Worm (Caenorhabditis elegans) whole organism, L4 larva: ENCODE results near the gene K02H11.9.

ENCODE experiments used
- F26F4.8 ChIP-seq: fragments of 200-800 bp; sonication (Bioruptor generic); conservative IDR thresholded peaks from 2 replicates; pipeline ENCODE4 v1.3.6; 2022; ENCODE audit warnings: missing genetic modification characterization, missing compliant biosample characterization
- F44E2.7 ChIP-seq: fragments of 200-800 bp; sonication (Bioruptor generic); IDR thresholded peaks from 2 replicates; pipeline ENCODE4 v2.1.2; 2022; ENCODE audit warnings: missing genetic modification characterization, missing compliant biosample characterization
- T26A8.4 ChIP-seq: fragments of 200-800 bp; sonication (Bioruptor generic); IDR thresholded peaks from 2 replicates; pipeline ENCODE4 v1.3.6; 2022; ENCODE audit warnings: missing genetic modification characterization, missing compliant biosample characterization
- Y48G9A.11 ChIP-seq: fragments of 200-800 bp; sonication (Bioruptor generic); IDR thresholded peaks from 2 replicates; pipeline ENCODE4 v1.3.6; 2022; ENCODE audit warnings: missing genetic modification reagents, missing genetic modification characterization, missing compliant biosample characterization
- ZK546.5 ChIP-seq, 2 experiments: sonication (generic microtip); optimal IDR thresholded peaks; 2 replicates each; lab custom pipeline; 2017; ENCODE audit warnings: missing biosample characterization in 2 of 2, missing genetic modification characterization in 2 of 2
- aha-1 ChIP-seq: fragments of 150-350 bp; peaks from one replicate; lab custom pipeline; 2014; ENCODE audit warnings: missing biosample characterization, missing genetic modification characterization
- arid-1 ChIP-seq: fragments of 200-800 bp; sonication (Bioruptor generic); conservative IDR thresholded peaks from 2 replicates; pipeline ENCODE4 v1.3.6; 2022; ENCODE audit warnings: missing genetic modification reagents, missing genetic modification characterization, missing compliant biosample characterization
- attf-4 ChIP-seq: sonication (generic microtip); optimal IDR thresholded peaks from 3 replicates; lab custom pipeline; 2017; ENCODE audit warnings: missing biosample characterization, missing genetic modification characterization
- ceh-44 ChIP-seq: fragments of 200-800 bp; sonication (Bioruptor generic); IDR thresholded peaks from 2 replicates; pipeline ENCODE4 v1.3.6; 2022; ENCODE audit warnings: missing genetic modification reagents, missing genetic modification characterization, missing compliant biosample characterization
- ctbp-1 ChIP-seq: fragments of 200-800 bp; sonication (Bioruptor generic); IDR thresholded peaks from 2 replicates; pipeline ENCODE4 v1.3.6; 2022; ENCODE audit warnings: missing genetic modification reagents, missing genetic modification characterization, missing compliant biosample characterization
- duxl-1 ChIP-seq: sonication (generic microtip); optimal IDR thresholded peaks from 2 replicates; lab custom pipeline; 2016; ENCODE audit warnings: mild to moderate bottlenecking, missing genetic modification characterization, moderate library complexity, missing compliant biosample characterization; ENCODE audit not compliant: poor library complexity
- dve-1 ChIP-seq: sonication (generic microtip); optimal IDR thresholded peaks from 2 replicates; lab custom pipeline; 2017; ENCODE audit warnings: antibody characterized with exemption, mild to moderate bottlenecking, missing genetic modification characterization, missing compliant biosample characterization; ENCODE audit not compliant: insufficient read depth
- fos-1 ChIP-seq: fragments of 150-350 bp; optimal IDR thresholded peaks from 2 replicates; lab custom pipeline; 2014; ENCODE audit warnings: missing biosample characterization, missing genetic modification characterization
- lin-13 ChIP-seq: fragments of 150-350 bp; optimal IDR thresholded peaks from 2 replicates; lab custom pipeline; 2014; ENCODE audit warnings: missing biosample characterization, missing genetic modification reagents, missing genetic modification characterization
- lin-38 ChIP-seq: fragments of 200-800 bp; sonication (Bioruptor generic); IDR thresholded peaks from 2 replicates; pipeline ENCODE4 v1.3.6; 2022; ENCODE audit warnings: missing genetic modification reagents, missing genetic modification characterization, missing compliant biosample characterization
- lsy-2 ChIP-seq, 2 experiments: fragments of 150-350 bp in 1 of 2; sonication (generic microtip) in 1 of 2; optimal IDR thresholded peaks; 2 replicates each; lab custom pipeline; 2014 to 2017; ENCODE audit warnings: missing biosample characterization in 2 of 2, missing genetic modification characterization in 2 of 2
- mdt-29 ChIP-seq: fragments of 200-800 bp; sonication (Bioruptor generic); IDR thresholded peaks from 2 replicates; pipeline ENCODE4 v1.3.6; 2022; ENCODE audit warnings: missing genetic modification reagents, missing genetic modification characterization, missing compliant biosample characterization
- mxl-2 ChIP-seq: fragments of 200-800 bp; sonication (Bioruptor generic); conservative IDR thresholded peaks from 2 replicates; pipeline ENCODE4 v1.3.6; 2022; ENCODE audit warnings: missing genetic modification reagents, missing genetic modification characterization, missing compliant biosample characterization
- nhr-10 ChIP-seq: fragments of 150-350 bp; optimal IDR thresholded peaks from 2 replicates; lab custom pipeline; 2014; ENCODE audit warnings: missing biosample characterization, missing genetic modification characterization
- nhr-102 ChIP-seq: sonication (generic microtip); optimal IDR thresholded peaks from 2 replicates; lab custom pipeline; 2016; ENCODE audit warnings: mild to moderate bottlenecking, missing genetic modification characterization, moderate library complexity, missing compliant biosample characterization
- nhr-11 ChIP-seq: fragments of 150-350 bp; optimal IDR thresholded peaks from 2 replicates; lab custom pipeline; 2014; ENCODE audit warnings: missing biosample characterization, missing genetic modification characterization
- nhr-237 ChIP-seq: sonication (generic microtip); optimal IDR thresholded peaks from 2 replicates; lab custom pipeline; 2017; ENCODE audit warnings: missing biosample characterization, missing genetic modification characterization
- nhr-28 ChIP-seq: fragments of 150-350 bp; optimal IDR thresholded peaks from 2 replicates; lab custom pipeline; 2014; ENCODE audit warnings: missing biosample characterization, missing genetic modification characterization
- nhr-42 ChIP-seq: fragments of 200-800 bp; sonication (Bioruptor generic); IDR thresholded peaks from 2 replicates; pipeline ENCODE4 v1.3.6; 2022; ENCODE audit warnings: missing genetic modification characterization, missing compliant biosample characterization
- nhr-48 ChIP-seq: sonication (generic microtip); optimal IDR thresholded peaks from 2 replicates; lab custom pipeline; 2016; ENCODE audit warnings: mild to moderate bottlenecking, missing genetic modification characterization, missing compliant biosample characterization
- nhr-6 ChIP-seq: fragments of 150-350 bp; optimal IDR thresholded peaks from 2 replicates; lab custom pipeline; 2014; ENCODE audit warnings: missing biosample characterization, missing genetic modification characterization
- pha-4 ChIP-seq, 2 experiments: fragments of 150-350 bp in 1 of 2; fragments of 200-800 bp in 1 of 2; sonication (Bioruptor generic) in 1 of 2; IDR thresholded peaks in 1 of 2; optimal IDR thresholded peaks in 1 of 2; 2 replicates each; pipeline versions ENCODE4 v1.3.6 to Lab custom; 2014 to 2022; ENCODE audit warnings: missing genetic modification characterization in 2 of 2, missing genetic modification reagents in 2 of 2, missing biosample characterization in 1 of 2, missing compliant biosample characterization in 1 of 2
- set-16 ChIP-seq: fragments of 200-800 bp; sonication (Bioruptor generic); IDR thresholded peaks from 2 replicates; pipeline ENCODE4 v1.3.6; 2022; ENCODE audit warnings: missing genetic modification reagents, missing genetic modification characterization, missing compliant biosample characterization
- spr-1 ChIP-seq: sonication (generic microtip); optimal IDR thresholded peaks from 2 replicates; lab custom pipeline; 2016; ENCODE audit warnings: mild to moderate bottlenecking, missing genetic modification characterization, missing compliant biosample characterization
- spr-3 ChIP-seq: fragments of 200-800 bp; sonication (Bioruptor generic); optimal IDR thresholded peaks from 2 replicates; lab custom pipeline; 2018; ENCODE audit warnings: mild to moderate bottlenecking, missing genetic modification characterization, missing compliant biosample characterization
- tag-97 ChIP-seq: fragments of 200-800 bp; sonication (Bioruptor generic); IDR thresholded peaks from 2 replicates; pipeline ENCODE4 v1.3.6; 2022; ENCODE audit warnings: missing genetic modification characterization, missing compliant biosample characterization
- tra-1 ChIP-seq: fragments of 200-800 bp; sonication (Bioruptor generic); IDR thresholded peaks from 2 replicates; pipeline ENCODE4 v1.3.6; 2022; ENCODE audit warnings: missing genetic modification reagents, missing genetic modification characterization, missing compliant biosample characterization
- unc-62 ChIP-seq, 3 experiments: fragments of 150-350 bp in 1 of 3; sonication (generic microtip); optimal IDR thresholded peaks in 2 of 3; peaks in 1 of 3; 1 replicate in 1 of 3; 2 replicates in 2 of 3; lab custom pipeline; 2014 to 2017; ENCODE audit warnings: missing biosample characterization in 3 of 3, missing genetic modification characterization in 3 of 3, missing genetic modification reagents in 3 of 3, missing genotype in 1 of 3
- ztf-11 ChIP-seq: fragments of 150-350 bp; optimal IDR thresholded peaks from 2 replicates; lab custom pipeline; 2014; ENCODE audit warnings: missing biosample characterization, missing genetic modification characterization

The K02H11.9 gene

ce11 chrV:1536979-1537378, at the start of gene K02H11.9:
K02H11.9 (minus strand) TSS chrV:1537079.
- TF ChIP-seq aha-1 (no peak), arid-1 (GFP tag; lab: Robert Waterston, UW) (no peak), F44E2.7 (GFP tag; lab: Robert Waterston, UW) (no peak), F26F4.8 (GFP tag; lab: Robert Waterston, UW) (no peak), tag-97 (GFP tag; lab: Robert Waterston, UW) (no peak), lsy-2 (tag; optimal IDR thresholded peaks at IDR 0.05; lab: Kevin White, UChicago) (no peak), lin-13 (GFP tag; lab: Kevin White, UChicago) (no peak), spr-3 (GFP tag; lab: Kevin White, UChicago) (no peak), ceh-44 (GFP tag; lab: Robert Waterston, UW) (no peak), ctbp-1 (GFP tag; lab: Robert Waterston, UW) (no peak), nhr-102 (tag; lab: Kevin White, UChicago) (no peak), T26A8.4 (no peak)

DNA sequence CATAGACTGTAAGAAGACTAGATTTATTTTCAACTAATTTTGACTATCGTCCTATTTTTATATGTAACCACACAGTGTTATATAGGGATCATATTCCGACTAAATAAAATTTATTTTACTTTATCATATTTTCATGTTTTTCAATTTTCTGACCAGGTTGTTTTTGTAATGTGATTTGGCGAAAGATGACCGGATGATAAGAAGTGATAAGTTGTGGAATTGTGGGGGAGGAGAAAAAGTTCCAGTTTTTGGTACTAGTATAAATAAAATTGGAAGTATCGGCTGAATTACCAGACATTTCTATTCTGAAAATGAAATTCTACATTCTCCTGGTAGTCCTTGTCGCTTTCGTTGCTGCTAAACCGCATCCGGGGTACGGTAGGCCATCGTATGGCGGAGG, 48.5 kb upstream of the K02H11.9 start, which contains the start of gene F16B4.7:
Gene F16B4.7, plus strand, starts transcription at position 301 of the 400 bp plus-strand sequence.
- TF ChIP-seq spr-1 (tag; lab: Kevin White, UChicago) (no peak), ztf-11 (tag; lab: Kevin White, UChicago) (no peak), lin-38 (GFP tag; lab: Robert Waterston, UW) (no peak), nhr-42 (GFP tag; lab: Robert Waterston, UW) (no peak), nhr-28 (tag; lab: Kevin White, UChicago) (no peak), Y48G9A.11 (GFP tag; lab: Robert Waterston, UW) (no peak), unc-62 (GFP tag; optimal IDR thresholded peaks at IDR 0.05 in 1 of 2; lab: Kevin White, UChicago) (peak in 1 of 2 experiments; percentile 31), unc-62 (tag; optimal IDR thresholded peaks at IDR 0.05; lab: Kevin White, UChicago) (no peak), ZK546.5 (tag; optimal IDR thresholded peaks at IDR 0.05; lab: Kevin White, UChicago) (no peak)

- peak; percentile 56; the same call in 1 of the 2 replicates for TF ChIP-seq set-16 (GFP tag; lab: Robert Waterston, UW)
- no peak for TF ChIP-seq duxl-1 (tag; lab: Kevin White, UChicago)
- TF ChIP-seq, all 104 proteins: peak for 1
These were observed 46.4 kb upstream of the K02H11.9 start for ce11 chrV:1583242-1583641.

ce11 chrV:1579790-1580189, 42.9 kb upstream of the K02H11.9 start:
- TF ChIP-seq pha-4 (GFP tag; IDR thresholded peaks at IDR 0.05; lab: Robert Waterston, UW), result no peak
- TF ChIP-seq pha-4 (tag; optimal IDR thresholded peaks at IDR 0.05; lab: Kevin White, UChicago), result no peak
- no peak for TF ChIP-seq dve-1 (tag; lab: Kevin White, UChicago)
- no peak for TF ChIP-seq ztf-11 (tag; lab: Kevin White, UChicago)
- TF ChIP-seq nhr-10 (tag; lab: Kevin White, UChicago), result no peak
- no peak for TF ChIP-seq mdt-29 (GFP tag; lab: Robert Waterston, UW)
- TF ChIP-seq nhr-28 (tag; lab: Kevin White, UChicago), result no peak
- TF ChIP-seq mxl-2 (GFP tag; lab: Robert Waterston, UW), result no peak
- TF ChIP-seq nhr-6 (tag; lab: Kevin White, UChicago), result no peak
- no peak for TF ChIP-seq tra-1 (GFP tag; lab: Robert Waterston, UW)
- no peak for TF ChIP-seq fos-1 (tag; lab: Kevin White, UChicago)
- no peak for TF ChIP-seq nhr-48 (tag; lab: Kevin White, UChicago)
- TF ChIP-seq unc-62 (GFP tag; optimal IDR thresholded peaks at IDR 0.05 in 1 of 2; lab: Kevin White, UChicago), result no peak
- no peak for TF ChIP-seq unc-62 (tag; optimal IDR thresholded peaks at IDR 0.05; lab: Kevin White, UChicago)
- no peak for TF ChIP-seq attf-4 (tag; lab: Kevin White, UChicago)
- TF ChIP-seq ctbp-1 (GFP tag; lab: Robert Waterston, UW), result no peak
- TF ChIP-seq nhr-11 (tag; lab: Kevin White, UChicago), result no peak
- TF ChIP-seq nhr-237 (tag; lab: Kevin White, UChicago), result no peak
